Fruit fly (Drosophila melanogaster): ENCODE measurements around the gene PrBP.

Gene PrBP

dm6 chr2L:8719757-8720156 is 34.0 kb upstream of the PrBP start (continued):
- TF ChIP-seq Hmr (GFP tag; optimal IDR thresholded peaks at IDR 0.05) (peak; percentile 38), CG13894 (tag; optimal IDR thresholded peaks at IDR 0.05) (peak; percentile 11), ato (GFP tag; IDR thresholded peaks at IDR 0.05; ENCODE audit: partially characterized antibody) (no peak), H2.0 (GFP tag; IDR thresholded peaks at IDR 0.05) (no peak), Awh (GFP tag; IDR thresholded peaks at IDR 0.05) (no peak), CG3726 (GFP tag; IDR thresholded peaks at IDR 0.05) (no peak), CG10431 (GFP tag; optimal IDR thresholded peaks at IDR 0.05) (no peak), vvl (GFP tag; IDR thresholded peaks at IDR 0.05) (no peak), sob (GFP tag; IDR thresholded peaks at IDR 0.05) (peak; percentile 38; the same call in 1 of the 2 replicates), esg (GFP tag; conservative IDR thresholded peaks at IDR 0.05) (no peak), bbx (GFP tag; IDR thresholded peaks at IDR 0.05; ENCODE audit: partially characterized antibody) (no peak), rib (GFP tag; IDR thresholded peaks at IDR 0.05) (peak; percentile 23; the same call in 1 of the 2 replicates), CG7987 (GFP tag; optimal IDR thresholded peaks at IDR 0.05) (peak; percentile 34), otp (GFP tag; IDR thresholded peaks at IDR 0.05) (no peak), croc (GFP tag; conservative IDR thresholded peaks at IDR 0.05) (no peak), zfh1 (GFP tag; IDR thresholded peaks at IDR 0.05) (no peak), CG6175 (GFP tag; IDR thresholded peaks at IDR 0.05) (no peak), ftz-f1 (GFP tag; optimal IDR thresholded peaks at IDR 0.05) (peak; percentile 30), cwo (GFP tag; optimal IDR thresholded peaks at IDR 0.05) (no peak), schlank (tag; optimal IDR thresholded peaks at IDR 0.05) (no peak), grn (GFP tag; optimal IDR thresholded peaks at IDR 0.05) (peak; percentile 98), Sry-β (GFP tag; optimal IDR thresholded peaks at IDR 0.05) (no peak), CG6765 (GFP tag; optimal IDR thresholded peaks at IDR 0.05) (peak; percentile 35), org-1 (GFP tag; optimal IDR thresholded peaks at IDR 0.05) (no peak), CG10543 (GFP tag; optimal IDR thresholded peaks at IDR 0.05) (peak; percentile 58), HLH4C (GFP tag; IDR thresholded peaks at IDR 0.05; ENCODE audit: partially characterized antibody) (no peak), Fer2 (tag; optimal IDR thresholded peaks at IDR 0.05) (no peak), Sin3A (optimal IDR thresholded peaks at IDR 0.05) (no peak), CG34224 (GFP tag; IDR thresholded peaks at IDR 0.05; ENCODE audit: partially characterized antibody) (no peak), trem (tag; optimal IDR thresholded peaks at IDR 0.05) (no peak), Oaz (GFP tag; IDR thresholded peaks at IDR 0.05) (no peak), Dfd (GFP tag; optimal IDR thresholded peaks at IDR 0.05) (no peak), CG17361 (GFP tag; IDR thresholded peaks at IDR 0.05) (no peak), CG11093 (GFP tag; IDR thresholded peaks at IDR 0.05) (no peak), tna (GFP tag; IDR thresholded peaks at IDR 0.05; ENCODE audit: partially characterized antibody) (no peak), peb (GFP tag; IDR thresholded peaks at IDR 0.05) (no peak), cas (GFP tag; IDR thresholded peaks at IDR 0.05) (no peak), onecut (GFP tag; IDR thresholded peaks at IDR 0.05) (no peak), CG12769 (tag; optimal IDR thresholded peaks at IDR 0.05) (peak; percentile 59), Mes4 (GFP tag; optimal IDR thresholded peaks at IDR 0.05) (no peak), CG2678 (tag; optimal IDR thresholded peaks at IDR 0.05) (peak; percentile 16), tgo (GFP tag; IDR thresholded peaks at IDR 0.05) (no peak), CG6854 (GFP tag; optimal IDR thresholded peaks at IDR 0.05) (peak; percentile 30), D19A (tag; optimal IDR thresholded peaks at IDR 0.05) (no peak), pita (GFP tag; optimal IDR thresholded peaks at IDR 0.05) (no peak), dimm (GFP tag; IDR thresholded peaks at IDR 0.05) (no peak), dysf (GFP tag; IDR thresholded peaks at IDR 0.05) (no peak), CG10274 (GFP tag; optimal IDR thresholded peaks at IDR 0.05) (peak; percentile 12), nom (GFP tag; optimal IDR thresholded peaks at IDR 0.05) (no peak), CG8478 (optimal IDR thresholded peaks at IDR 0.05) (no peak), CG8290 (GFP tag; optimal IDR thresholded peaks at IDR 0.05) (no peak), CG8290 (tag; optimal IDR thresholded peaks at IDR 0.05) (no peak), CG11695 (GFP tag; IDR thresholded peaks at IDR 0.05) (no peak)

Measured in whole organism, embryonic.